Worm (Caenorhabditis elegans) whole organism, L3 larva: ENCODE results near the gene memb-2.

ENCODE experiments used
- aly-2 ChIP-seq: fragments of 150-350 bp; optimal IDR thresholded peaks from 2 replicates; lab custom pipeline; 2014; ENCODE audit warnings: missing biosample characterization, missing genetic modification characterization
- elt-1 ChIP-seq: fragments of 150-350 bp; optimal IDR thresholded peaks from 2 replicates; lab custom pipeline; 2014; ENCODE audit warnings: missing biosample characterization, missing genetic modification characterization
- fkh-10 ChIP-seq: sonication (generic microtip); optimal IDR thresholded peaks from 2 replicates; lab custom pipeline; 2017; ENCODE audit warnings: missing biosample characterization, missing genetic modification reagents, missing genetic modification characterization
- jun-1 ChIP-seq: fragments of 150-350 bp; optimal IDR thresholded peaks from 2 replicates; lab custom pipeline; 2014; ENCODE audit warnings: missing biosample characterization, missing genetic modification reagents, missing genetic modification characterization
- nhr-76 ChIP-seq: fragments of 150-350 bp; sonication (generic microtip); optimal IDR thresholded peaks from 5 replicates; lab custom pipeline; 2014; ENCODE audit warnings: missing biosample characterization, missing genetic modification characterization
- nhr-77 ChIP-seq: fragments of 150-350 bp; optimal IDR thresholded peaks from 2 replicates; lab custom pipeline; 2014; ENCODE audit warnings: missing biosample characterization, missing genetic modification characterization
- unc-39 ChIP-seq: sonication (generic microtip); optimal IDR thresholded peaks from 4 replicates; lab custom pipeline; 2017; ENCODE audit warnings: missing biosample characterization, missing genetic modification characterization
- zag-1 ChIP-seq: fragments of 150-350 bp; optimal IDR thresholded peaks from 2 replicates; lab custom pipeline; 2014; ENCODE audit warnings: missing biosample characterization, missing genetic modification characterization

DNA sequence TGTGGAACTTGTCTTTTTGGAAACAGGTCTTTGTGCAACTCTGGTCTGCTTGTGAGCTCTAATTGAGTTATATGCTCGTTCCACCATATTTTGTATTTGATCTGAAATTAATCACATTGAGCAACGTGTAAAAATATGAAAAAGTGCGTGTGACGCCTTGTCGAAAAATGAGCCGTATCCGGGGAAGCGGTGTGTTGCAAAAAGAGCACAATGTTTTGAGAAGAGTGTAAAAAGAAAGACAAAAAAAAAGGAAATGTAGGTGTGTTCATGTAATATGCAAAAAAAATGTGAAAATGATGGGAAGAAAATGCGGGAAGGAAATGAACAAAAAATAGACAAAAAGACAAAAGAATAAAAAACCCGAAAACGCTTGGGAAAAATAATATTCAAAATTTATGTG, 10.9 kb upstream of the memb-2 start, which contains the start of gene acy-4:
- TF ChIP-seq unc-39 (tag; lab: Kevin White, UChicago) (no peak), nhr-77 (no peak), fkh-10 (GFP tag; lab: Kevin White, UChicago) (no peak), jun-1 (no peak), zag-1 (tag; lab: Kevin White, UChicago) (no peak), nhr-76 (tag; lab: Kevin White, UChicago) (no peak), aly-2 (tag; lab: Kevin White, UChicago) (no peak), elt-1 (tag; lab: Kevin White, UChicago) (no peak)
